Worm (Caenorhabditis elegans): Measurements from ENCODE around the gene lgc-25.

Gene lgc-25

DNA sequence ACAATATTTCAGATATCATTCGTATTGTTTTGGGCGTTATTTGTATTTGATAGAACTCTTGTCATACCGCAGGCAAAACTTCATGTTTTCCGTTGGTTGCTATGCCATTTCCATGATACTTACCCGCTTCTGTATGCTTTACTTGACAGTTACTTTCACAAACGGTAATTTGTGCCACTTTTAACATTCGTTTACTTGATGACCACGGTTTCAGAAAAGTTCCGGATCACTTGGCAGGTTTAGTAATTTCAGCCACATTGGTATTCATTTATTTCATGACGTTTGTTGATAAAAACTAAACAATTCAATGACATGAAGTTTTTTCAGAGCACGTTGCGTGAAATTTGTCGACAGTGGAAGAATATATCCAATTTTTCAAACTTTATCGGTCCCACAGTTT, 18.0 kb upstream of the lgc-25 start (continued):
- no peak for TF ChIP-seq snpc-1.3 (tag; optimal IDR thresholded peaks at IDR 0.05; ENCODE audit: insufficient read depth)
- TF ChIP-seq B0019.2 (GFP tag; conservative IDR thresholded peaks at IDR 0.05): no peak
- no peak for TF ChIP-seq snpc-4 (GFP tag; optimal IDR thresholded peaks at IDR 0.05)
- no peak for TF ChIP-seq snpc-4 (tag; optimal IDR thresholded peaks at IDR 0.05)
- no peak for TF ChIP-seq akir-1 (GFP tag; optimal IDR thresholded peaks at IDR 0.05)

DNA sequence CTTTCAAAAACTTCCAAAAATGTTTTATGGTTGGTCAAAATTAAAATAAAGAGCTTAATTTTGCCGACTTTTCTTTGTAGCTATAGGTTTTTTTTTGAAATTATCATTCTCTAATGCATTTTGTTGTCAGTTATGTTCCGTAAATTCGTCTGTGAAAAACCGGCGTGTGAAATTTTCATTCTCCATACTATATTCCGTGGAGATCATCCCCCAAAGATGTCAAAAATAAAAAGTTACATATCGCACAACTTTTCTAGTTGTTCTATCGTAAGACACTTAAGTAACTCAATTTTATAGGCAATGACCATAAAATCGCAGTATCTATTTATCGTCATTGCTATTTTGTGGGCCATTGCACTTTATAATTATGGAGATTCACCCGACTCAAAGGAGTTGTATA, 17.2 kb upstream of the lgc-25 start, which contains the start of gene C37E2.10:
C37E2.10 (plus strand) TSS at position 301 of the 400 bp plus-strand sequence.
- TF ChIP-seq T07F8.4 (tag; optimal IDR thresholded peaks at IDR 0.05) (no peak), akir-1 (GFP tag; optimal IDR thresholded peaks at IDR 0.05) (no peak)

DNA sequence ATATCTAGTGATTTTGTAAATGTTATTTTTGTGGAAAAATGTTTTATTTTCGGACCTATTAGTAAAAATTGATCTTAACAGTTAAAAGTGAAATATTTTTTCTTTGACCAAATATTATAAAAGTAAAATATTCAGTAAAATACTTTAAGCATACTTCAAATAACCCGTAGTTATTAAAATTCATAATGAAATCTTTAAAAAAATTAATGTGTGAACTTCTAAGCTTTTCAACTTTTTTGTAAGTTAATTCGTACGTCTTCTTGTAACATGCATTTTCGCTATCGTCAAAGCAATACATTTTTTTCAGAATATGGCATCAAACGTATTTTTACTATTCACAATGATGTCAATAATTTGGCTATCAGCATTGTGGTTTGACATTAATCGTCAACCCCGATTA, 14.2 kb upstream of the lgc-25 start, which contains the start of gene C37E2.2:
C37E2.2 (plus strand) TSS at position 301 of the 400 bp plus-strand sequence.
- no peak for TF ChIP-seq ceh-79 (tag; optimal IDR thresholded peaks at IDR 0.05)
- TF ChIP-seq ccch-3 (GFP tag; optimal IDR thresholded peaks at IDR 0.05): no peak
- no peak for TF ChIP-seq ztf-6 (GFP tag; IDR thresholded peaks at IDR 0.05)
- TF ChIP-seq F49E8.2 (tag; optimal IDR thresholded peaks at IDR 0.05; ENCODE audit: insufficient read depth): no peak
- TF ChIP-seq ceh-27 (GFP tag; optimal IDR thresholded peaks at IDR 0.05): no peak

DNA sequence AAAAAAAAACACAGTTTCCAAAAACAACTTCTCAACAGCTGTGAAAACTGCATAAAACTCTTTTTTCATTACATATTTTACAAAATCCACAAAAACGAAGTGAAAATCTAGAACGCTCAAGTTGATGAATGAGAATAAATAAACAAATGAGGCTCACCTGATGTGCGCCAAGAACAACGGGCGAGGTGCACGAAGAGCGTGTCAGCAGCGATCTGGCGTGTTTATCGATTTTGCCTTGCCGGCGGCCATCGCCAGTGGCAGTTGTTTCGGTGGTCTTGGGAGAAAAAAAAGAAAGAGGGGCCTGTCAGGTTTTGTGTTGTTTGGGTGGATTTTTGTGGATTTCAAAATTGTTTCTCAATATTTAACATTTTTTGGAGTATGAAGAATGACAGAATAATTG, 12.3 kb upstream of the lgc-25 start, which contains the start of gene idhb-1:
idhb-1 (minus strand) TSS at position 214 of the 400 bp plus-strand sequence.
- TF ChIP-seq ccch-3 (GFP tag; optimal IDR thresholded peaks at IDR 0.05) (no peak), lin-26 (GFP tag; IDR thresholded peaks at IDR 0.05) (no peak), F33H1.4 (GFP tag; IDR thresholded peaks at IDR 0.05) (no peak), attf-6 (GFP tag; IDR thresholded peaks at IDR 0.05) (no peak), let-526 (GFP tag; IDR thresholded peaks at IDR 0.05) (0 out of 2 replicates have a peak, but pooled peaks have one; percentile 51), let-607 (tag; optimal IDR thresholded peaks at IDR 0.05) (peak in 1 of 2 experiments; percentile 15), xnd-1 (tag; optimal IDR thresholded peaks at IDR 0.05) (no peak), lin-40 (tag; optimal IDR thresholded peaks at IDR 0.05) (peak; percentile 65), pha-4 (tag; optimal IDR thresholded peaks at IDR 0.05) (peak; percentile 30), K11D2.4 (GFP tag; IDR thresholded peaks at IDR 0.05) (peak; percentile 43; the same call in 1 of the 2 replicates), F57A8.1 (GFP tag; optimal IDR thresholded peaks at IDR 0.05) (no peak), ceh-91 (GFP tag; IDR thresholded peaks at IDR 0.05) (no peak), ztf-18 (tag; optimal IDR thresholded peaks at IDR 0.05) (peak; percentile 93), ztf-26 (tag; optimal IDR thresholded peaks at IDR 0.05) (no peak), unc-130 (GFP tag; optimal IDR thresholded peaks at IDR 0.05) (no peak), nhr-179 (tag; optimal IDR thresholded peaks at IDR 0.05) (no peak), snpc-4 (GFP tag; optimal IDR thresholded peaks at IDR 0.05) (no peak), snpc-4 (tag; optimal IDR thresholded peaks at IDR 0.05) (peak in 2 of 4 experiments; percentile 24 to 52), Y95B8A.8 (GFP tag; IDR thresholded peaks at IDR 0.05) (no peak), ztf-25 (GFP tag; IDR thresholded peaks at IDR 0.05) (no peak), athp-1 (tag; optimal IDR thresholded peaks at IDR 0.05) (no peak), ZK185.1 (tag; optimal IDR thresholded peaks at IDR 0.05; ENCODE audit: poor library complexity, severe bottlenecking) (peak; percentile 1), mel-28 (tag; optimal IDR thresholded peaks at IDR 0.05; ENCODE audit: borderline replicate concordance) (no peak), him-1 (tag; optimal IDR thresholded peaks at IDR 0.05) (no peak), mes-4 (tag; optimal IDR thresholded peaks at IDR 0.05) (no peak), hlh-26 (GFP tag; conservative IDR thresholded peaks at IDR 0.05) (no peak), B0035.1 (tag; optimal IDR thresholded peaks at IDR 0.05) (no peak), K12H6.12 (tag; optimal IDR thresholded peaks at IDR 0.05) (no peak), nhr-120 (GFP tag; IDR thresholded peaks at IDR 0.05) (no peak), lin-35 (GFP tag; optimal IDR thresholded peaks at IDR 0.05) (no peak), T07F8.4 (tag; optimal IDR thresholded peaks at IDR 0.05) (no peak), lsy-27 (tag; optimal IDR thresholded peaks at IDR 0.05; ENCODE audit: borderline replicate concordance, insufficient read depth) (no peak)
